Fruit fly (Drosophila melanogaster) Kc167 (cell line): ENCODE data around the gene CG10681.

Experiments
- Sin3A ChIP-seq: fragments of >200 bp; optimal IDR thresholded peaks from 2 replicates; lab custom pipeline; 2018; ENCODE audit warnings: missing external identifiers
- h ChIP-seq: fragments of >200 bp; optimal IDR thresholded peaks from 3 replicates; lab custom pipeline; 2018; ENCODE audit warnings: missing external identifiers
- psq ChIP-seq: fragments of >200 bp; optimal IDR thresholded peaks from 2 replicates; lab custom pipeline; 2017; ENCODE audit warnings: missing external identifiers

dm6 chr3L:12453529-12453928, 47.8 kb upstream of the CG10681 start:
- TF ChIP-seq psq (lab: Kevin White, UChicago) (no peak), Sin3A (lab: Kevin White, UChicago) (no peak), h (lab: Kevin White, UChicago) (no peak)
